Worm (Caenorhabditis elegans) whole organism, L3 larva: ENCODE results near the gene ZK792.12.

ENCODE experiments used
- aly-2 ChIP-seq: fragments of 150-350 bp; optimal IDR thresholded peaks from 2 replicates; lab custom pipeline; 2014; ENCODE audit warnings: missing biosample characterization, missing genetic modification characterization
- ama-1 ChIP-seq: fragments of 150-350 bp; optimal IDR thresholded peaks from 2 replicates; lab custom pipeline; 2018
- elt-2 ChIP-seq: sonication (generic microtip); optimal IDR thresholded peaks from 2 replicates; lab custom pipeline; 2016; ENCODE audit warnings: missing genetic modification reagents, mild to moderate bottlenecking, missing genetic modification characterization, missing compliant biosample characterization
- fkh-10 ChIP-seq: sonication (generic microtip); optimal IDR thresholded peaks from 2 replicates; lab custom pipeline; 2017; ENCODE audit warnings: missing biosample characterization, missing genetic modification reagents, missing genetic modification characterization
- mdl-1 ChIP-seq: fragments of 150-350 bp; optimal IDR thresholded peaks from 2 replicates; lab custom pipeline; 2014; ENCODE audit warnings: missing biosample characterization, missing genetic modification characterization
- nhr-11 ChIP-seq: fragments of 150-350 bp; optimal IDR thresholded peaks from 2 replicates; lab custom pipeline; 2014; ENCODE audit warnings: missing biosample characterization, missing genetic modification characterization
- nhr-12 ChIP-seq: fragments of 150-350 bp; optimal IDR thresholded peaks from 2 replicates; lab custom pipeline; 2014; ENCODE audit warnings: missing biosample characterization, missing genetic modification characterization
- nhr-77 ChIP-seq: fragments of 150-350 bp; optimal IDR thresholded peaks from 2 replicates; lab custom pipeline; 2014; ENCODE audit warnings: missing biosample characterization, missing genetic modification characterization
- skn-1 ChIP-seq: fragments of 150-350 bp; optimal IDR thresholded peaks from 2 replicates; lab custom pipeline; 2014; ENCODE audit warnings: missing biosample characterization, missing genetic modification characterization
- snpc-4 ChIP-seq: fragments of 150-350 bp; optimal IDR thresholded peaks from 2 replicates; lab custom pipeline; 2014; ENCODE audit warnings: missing biosample characterization, missing genetic modification characterization
- ztf-4 ChIP-seq: fragments of 150-350 bp; optimal IDR thresholded peaks from 2 replicates; lab custom pipeline; 2014; ENCODE audit warnings: missing biosample characterization, missing genetic modification characterization

DNA sequence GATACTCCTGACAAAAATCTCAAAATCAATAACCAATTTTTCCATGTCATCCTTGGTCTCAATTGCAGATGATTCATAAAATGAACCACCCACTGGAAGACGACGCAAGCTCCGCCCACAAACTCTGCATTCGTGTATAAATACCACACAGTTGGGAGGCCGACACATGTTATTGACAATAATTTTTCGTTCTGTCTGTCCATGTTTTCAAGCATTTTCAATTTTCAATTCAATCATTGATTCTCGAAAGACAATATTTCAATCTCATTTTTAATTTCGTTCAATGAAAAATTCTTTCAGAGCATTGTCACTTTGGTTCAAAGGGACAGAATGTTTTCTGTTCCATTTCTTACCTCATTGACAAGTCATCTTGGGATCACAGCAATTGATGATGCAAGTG, 17.5 kb upstream of the ZK792.12 start, which contains the start of gene inx-9:
- TF ChIP-seq nhr-77 (tag; lab: Kevin White, UChicago) (no peak), ama-1 (lab: Kevin White, UChicago) (no peak), snpc-4 (no peak), mdl-1 (tag; lab: Kevin White, UChicago) (no peak), elt-2 (no peak), skn-1 (tag; lab: Kevin White, UChicago) (no peak), nhr-11 (tag; lab: Kevin White, UChicago) (no peak), ztf-4 (tag; lab: Kevin White, UChicago) (no peak), nhr-12 (no peak), fkh-10 (GFP tag; lab: Kevin White, UChicago) (no peak), aly-2 (tag; lab: Kevin White, UChicago) (no peak)
